Fruit fly (Drosophila melanogaster) Kc167 (cell line): ENCODE results near the gene subdued.

Experiments
- Myc ChIP-seq: fragments of >200 bp; optimal IDR thresholded peaks from 2 replicates; lab custom pipeline; 2017; ENCODE audit warnings: missing external identifiers
- h ChIP-seq: fragments of >200 bp; optimal IDR thresholded peaks from 3 replicates; lab custom pipeline; 2018; ENCODE audit warnings: missing external identifiers
- insv ChIP-seq: fragments of >200 bp; optimal IDR thresholded peaks from 3 replicates; lab custom pipeline; 2018; ENCODE audit warnings: missing external identifiers

DNA sequence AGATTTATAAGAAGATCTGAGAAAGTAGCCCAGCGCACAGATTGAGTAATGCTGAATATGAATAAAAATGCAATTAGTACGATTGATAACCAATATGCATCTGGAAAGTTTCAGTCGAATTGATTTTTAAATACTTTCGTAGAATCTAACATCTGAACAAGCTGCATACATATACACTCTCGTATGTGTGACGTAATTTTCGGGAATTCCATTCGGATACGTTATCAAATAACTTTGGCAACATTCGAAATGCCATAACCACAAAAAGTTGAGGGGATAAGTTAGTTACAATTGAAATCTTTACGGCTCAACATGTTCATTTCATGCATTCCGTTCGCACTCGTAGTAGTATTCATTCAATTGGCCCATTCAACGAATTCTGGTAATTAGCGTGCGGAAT, 8.2 kb upstream of the subdued start, which contains the start of gene CG31219:
- TF ChIP-seq insv (lab: Kevin White, UChicago) (no peak), Myc (lab: Kevin White, UChicago) (no peak), h (lab: Kevin White, UChicago) (no peak)
